Worm (Caenorhabditis elegans) whole organism, early embryonic: ENCODE data around the gene wht-5.

Experiments
- B0310.2 ChIP-seq: sonication (generic microtip); optimal IDR thresholded peaks from 2 replicates; lab custom pipeline; 2016; ENCODE audit warnings: mild to moderate bottlenecking, missing genetic modification characterization, missing compliant biosample characterization
- F13C5.2 ChIP-seq: sonication (generic microtip); optimal IDR thresholded peaks from 2 replicates; lab custom pipeline; 2017; ENCODE audit warnings: mild to moderate bottlenecking, missing genetic modification characterization, inconsistent platforms, missing compliant biosample characterization
- aly-1 ChIP-seq: sonication (generic microtip); optimal IDR thresholded peaks from 2 replicates; lab custom pipeline; 2016; ENCODE audit warnings: missing genetic modification characterization, missing compliant biosample characterization
- ama-1 ChIP-seq: fragments of 150-350 bp; optimal IDR thresholded peaks from 2 replicates; lab custom pipeline; 2014
- ceh-13 ChIP-seq: fragments of 200-800 bp; sonication (Bioruptor generic); optimal IDR thresholded peaks from 2 replicates; lab custom pipeline; 2018; ENCODE audit warnings: mild to moderate bottlenecking, missing genetic modification characterization, missing compliant biosample characterization
- ceh-36 ChIP-seq: sonication (generic microtip); optimal IDR thresholded peaks from 2 replicates; lab custom pipeline; 2016; ENCODE audit warnings: missing genetic modification characterization, inconsistent platforms, missing compliant biosample characterization
- ets-7 ChIP-seq: sonication (generic microtip); optimal IDR thresholded peaks from 2 replicates; lab custom pipeline; 2016; ENCODE audit warnings: missing genotype, missing genetic modification characterization, missing compliant biosample characterization
- flt-1 ChIP-seq: fragments of 200-800 bp; sonication (Bioruptor generic); IDR thresholded peaks from 2 replicates; pipeline ENCODE4 v1.3.6; 2022; ENCODE audit warnings: missing genetic modification characterization, missing compliant biosample characterization
- hmbx-1 ChIP-seq: sonication (generic microtip); optimal IDR thresholded peaks from 2 replicates; lab custom pipeline; 2016; ENCODE audit warnings: mild to moderate bottlenecking, missing genetic modification characterization, missing compliant biosample characterization
- hmg-4 ChIP-seq: fragments of 200-800 bp; sonication (Bioruptor generic); optimal IDR thresholded peaks from 2 replicates; lab custom pipeline; 2018; ENCODE audit warnings: mild to moderate bottlenecking, missing genetic modification characterization, missing compliant biosample characterization
- hnd-1 ChIP-seq: sonication (generic microtip); optimal IDR thresholded peaks from 2 replicates; lab custom pipeline; 2016; ENCODE audit warnings: missing genetic modification characterization, missing compliant biosample characterization
- pes-1 ChIP-seq: fragments of 200-800 bp; sonication (Bioruptor generic); IDR thresholded peaks from 2 replicates; pipeline ENCODE4 v1.3.6; 2022; ENCODE audit warnings: missing genetic modification reagents, missing genetic modification characterization, missing compliant biosample characterization
- scrt-1 ChIP-seq: fragments of 200-800 bp; sonication (Bioruptor generic); IDR thresholded peaks from 2 replicates; pipeline ENCODE4 v1.3.6; 2022; ENCODE audit warnings: missing genetic modification characterization, missing compliant biosample characterization
- sea-1 ChIP-seq: fragments of 200-800 bp; sonication (Bioruptor generic); conservative IDR thresholded peaks from 2 replicates; pipeline ENCODE4 v1.3.6; 2022; ENCODE audit warnings: missing genetic modification characterization, missing compliant biosample characterization
- tbx-11 ChIP-seq: fragments of 200-800 bp; sonication (Bioruptor generic); IDR thresholded peaks from 2 replicates; pipeline ENCODE4 v1.3.6; 2022; ENCODE audit warnings: missing genetic modification characterization, missing compliant biosample characterization
- tbx-37 ChIP-seq: fragments of 200-800 bp; sonication (Bioruptor generic); conservative IDR thresholded peaks from 2 replicates; pipeline ENCODE4 v1.3.6; 2022; ENCODE audit warnings: missing genetic modification reagents, missing genetic modification characterization, missing compliant biosample characterization
- tra-4 ChIP-seq: sonication (generic microtip); optimal IDR thresholded peaks from 2 replicates; lab custom pipeline; 2017; ENCODE audit warnings: missing genetic modification characterization, missing compliant biosample characterization

The wht-5 gene

ce11 chrIV:12359979-12360378 lies 22.6 kb downstream of the wht-5 start:
- TF ChIP-seq ceh-13 (GFP tag; lab: Kevin White, UChicago) (no peak), tbx-11 (GFP tag; lab: Robert Waterston, UW) (no peak), flt-1 (no peak), scrt-1 (GFP tag; lab: Robert Waterston, UW) (no peak), ceh-36 (tag; lab: Kevin White, UChicago) (no peak), ama-1 (lab: Kevin White, UChicago) (no peak), tbx-37 (GFP tag; lab: Robert Waterston, UW) (no peak), pes-1 (GFP tag; lab: Robert Waterston, UW) (no peak), F13C5.2 (tag; lab: Kevin White, UChicago) (no peak), ets-7 (tag; lab: Kevin White, UChicago) (no peak), hmbx-1 (tag; lab: Kevin White, UChicago) (no peak), hnd-1 (tag; lab: Kevin White, UChicago) (no peak), B0310.2 (tag; lab: Kevin White, UChicago) (no peak), aly-1 (tag; lab: Kevin White, UChicago) (no peak), hmg-4 (GFP tag; lab: Kevin White, UChicago) (no peak)

- TF ChIP-seq hmbx-1 (tag; lab: Kevin White, UChicago) (no peak), scrt-1 (GFP tag; lab: Robert Waterston, UW) (no peak), ama-1 (lab: Kevin White, UChicago) (no peak), F13C5.2 (tag; lab: Kevin White, UChicago) (no peak), B0310.2 (tag; lab: Kevin White, UChicago) (no peak), tra-4 (tag; lab: Kevin White, UChicago) (no peak), hmg-4 (GFP tag; lab: Kevin White, UChicago) (no peak), flt-1 (no peak), hnd-1 (tag; lab: Kevin White, UChicago) (no peak), aly-1 (tag; lab: Kevin White, UChicago) (no peak), ets-7 (tag; lab: Kevin White, UChicago) (no peak), ceh-36 (tag; lab: Kevin White, UChicago) (no peak), sea-1 (GFP tag; lab: Robert Waterston, UW) (no peak), ceh-13 (GFP tag; lab: Kevin White, UChicago) (no peak), pes-1 (GFP tag; lab: Robert Waterston, UW) (no peak), tbx-11 (GFP tag; lab: Robert Waterston, UW) (no peak)
Observed at ce11 chrIV:12360742-12361195, 23.4 kb downstream of the wht-5 start, which contains the start of gene sec-24.2. TSS of gene sec-24.2 (minus strand) at chrIV:12360792.

ce11 chrIV:12361392-12362092 lies 24.2 kb downstream of the wht-5 start, which contains the start of the genes ccr-4 and ZC518.8:
TSS of gene ccr-4 (plus strand) at chrIV:12361542.
TSS of gene ZC518.8 (minus strand) at chrIV:12361908.
- TF ChIP-seq ama-1 (lab: Kevin White, UChicago) (no peak), ceh-36 (tag; lab: Kevin White, UChicago) (no peak), tra-4 (tag; lab: Kevin White, UChicago) (no peak), tbx-11 (GFP tag; lab: Robert Waterston, UW) (no peak), flt-1 (no peak), B0310.2 (tag; lab: Kevin White, UChicago) (no peak), hnd-1 (tag; lab: Kevin White, UChicago) (no peak), ets-7 (tag; lab: Kevin White, UChicago) (no peak), pes-1 (GFP tag; lab: Robert Waterston, UW) (no peak), ceh-13 (GFP tag; lab: Kevin White, UChicago) (no peak), hmbx-1 (tag; lab: Kevin White, UChicago) (no peak), sea-1 (GFP tag; lab: Robert Waterston, UW) (no peak), hmg-4 (GFP tag; lab: Kevin White, UChicago) (no peak), scrt-1 (GFP tag; lab: Robert Waterston, UW) (no peak), F13C5.2 (tag; lab: Kevin White, UChicago) (no peak), tbx-37 (GFP tag; lab: Robert Waterston, UW) (no peak)

DNA sequence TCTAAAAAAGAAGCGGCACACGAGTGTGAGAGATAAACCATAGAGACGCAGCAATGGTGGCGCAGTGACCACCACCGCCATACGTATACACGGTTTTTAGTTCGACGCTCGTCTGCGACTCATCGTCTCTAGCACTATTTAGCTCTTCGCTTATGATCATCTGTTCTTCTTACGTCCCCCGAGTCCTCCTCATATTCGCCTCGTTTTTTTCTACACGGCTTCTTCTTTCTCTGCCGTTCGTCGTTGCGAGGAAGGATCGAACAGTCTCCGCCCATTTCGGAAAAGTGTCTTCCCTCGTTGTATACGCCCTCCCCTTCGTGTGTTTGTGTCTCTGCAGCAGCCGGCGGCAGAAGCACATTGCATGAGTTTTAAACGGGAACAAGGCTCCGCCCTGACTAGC lies 27.6 kb downstream of the wht-5 start:
- TF ChIP-seq flt-1: no peak
- 0 out of 2 replicates have a peak, but pooled peaks have one; percentile 14 for TF ChIP-seq sea-1 (GFP tag; lab: Robert Waterston, UW)

DNA sequence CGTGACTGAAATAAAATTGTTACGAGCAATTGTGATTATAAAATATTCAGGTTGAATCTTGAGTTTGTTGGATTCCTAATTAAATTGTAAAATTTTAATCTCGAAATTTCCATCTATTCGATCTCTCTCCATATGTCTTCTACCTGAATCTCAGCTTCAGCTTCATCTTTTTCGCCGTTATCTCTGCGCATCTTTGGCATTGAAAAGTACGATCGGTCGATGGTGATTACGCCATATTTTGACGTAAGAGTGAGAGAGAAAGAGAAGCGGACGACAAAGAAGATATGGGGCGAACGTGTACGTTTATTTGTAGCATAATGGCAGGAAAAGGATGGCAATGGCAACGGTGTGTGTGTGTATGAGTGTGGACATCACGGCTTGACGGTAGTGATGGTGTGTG lies 29.2 kb downstream of the wht-5 start:
- TF ChIP-seq ets-7 (tag; lab: Kevin White, UChicago) (no peak), tra-4 (tag; lab: Kevin White, UChicago) (no peak), ceh-13 (GFP tag; lab: Kevin White, UChicago) (no peak), flt-1 (no peak)

- no peak for TF ChIP-seq sea-1 (GFP tag; lab: Robert Waterston, UW)
Observed at ce11 chrIV:12371340-12371739, 34.0 kb downstream of the wht-5 start.

- TF ChIP-seq ama-1 (lab: Kevin White, UChicago): peak; percentile 67
- TF ChIP-seq flt-1: peak; percentile 41; the same call in 1 of the 2 replicates
- peak; percentile 28 for TF ChIP-seq ceh-36 (tag; lab: Kevin White, UChicago)
- no peak for TF ChIP-seq hmg-4 (GFP tag; lab: Kevin White, UChicago)
- TF ChIP-seq ets-7 (tag; lab: Kevin White, UChicago): no peak
- TF ChIP-seq F13C5.2 (tag; lab: Kevin White, UChicago): peak; percentile 37
Observed at ce11 chrIV:12371879-12372278, 34.5 kb downstream of the wht-5 start, which contains the start of gene wdr-46. TSS of gene wdr-46 (plus strand) at chrIV:12372253.
